Worm (Caenorhabditis elegans) whole organism, L2 larva: ENCODE data around the gene C56C10.6.

ENCODE experiments used
- C34F6.9 ChIP-seq: fragments of 150-350 bp; optimal IDR thresholded peaks from 2 replicates; lab custom pipeline; 2014; ENCODE audit warnings: missing biosample characterization, missing genetic modification characterization
- F13H6.1 ChIP-seq: sonication (generic microtip); optimal IDR thresholded peaks from 2 replicates; lab custom pipeline; 2016; ENCODE audit warnings: missing genetic modification characterization, missing compliant biosample characterization
- R02D3.7 ChIP-seq: fragments of 150-350 bp; optimal IDR thresholded peaks from 2 replicates; lab custom pipeline; 2014; ENCODE audit warnings: missing biosample characterization, missing genetic modification characterization
- Y55F3AM.14 ChIP-seq: fragments of 200-800 bp; sonication (Bioruptor generic); optimal IDR thresholded peaks from 2 replicates; lab custom pipeline; 2018; ENCODE audit warnings: mild to moderate bottlenecking, missing genetic modification characterization, missing compliant biosample characterization
- ZK546.5 ChIP-seq: sonication (generic microtip); optimal IDR thresholded peaks from 2 replicates; lab custom pipeline; 2017; ENCODE audit warnings: missing biosample characterization, missing genetic modification characterization
- ama-1 ChIP-seq: fragments of 150-350 bp; optimal IDR thresholded peaks from 2 replicates; lab custom pipeline; 2018; ENCODE audit warnings: inconsistent platforms
- blmp-1 ChIP-seq: sonication (generic microtip); optimal IDR thresholded peaks from 2 replicates; lab custom pipeline; 2017; ENCODE audit warnings: missing genetic modification characterization, mild to moderate bottlenecking, missing compliant biosample characterization, antibody characterized with exemption, moderate library complexity; ENCODE audit not compliant: insufficient read depth
- ceh-16 ChIP-seq: fragments of 150-350 bp; optimal IDR thresholded peaks from 2 replicates; lab custom pipeline; 2014; ENCODE audit warnings: missing biosample characterization, missing genetic modification characterization
- crh-2 ChIP-seq: sonication (generic microtip); optimal IDR thresholded peaks from 2 replicates; lab custom pipeline; 2017; ENCODE audit warnings: missing biosample characterization, missing genetic modification characterization
- egl-27 ChIP-seq: sonication (generic microtip); optimal IDR thresholded peaks from 3 replicates; lab custom pipeline; 2017; ENCODE audit warnings: missing biosample characterization, missing genetic modification reagents, missing genetic modification characterization
- elt-1 ChIP-seq: fragments of 150-350 bp; optimal IDR thresholded peaks from 2 replicates; lab custom pipeline; 2014; ENCODE audit warnings: missing biosample characterization, missing genetic modification characterization
- fos-1 ChIP-seq: fragments of 150-350 bp; optimal IDR thresholded peaks from 2 replicates; lab custom pipeline; 2014; ENCODE audit warnings: missing biosample characterization, missing genetic modification characterization
- gmeb-1 ChIP-seq: fragments of 150-350 bp; optimal IDR thresholded peaks from 2 replicates; lab custom pipeline; 2014; ENCODE audit warnings: missing biosample characterization, missing genetic modification characterization
- lin-13 ChIP-seq: fragments of 150-350 bp; optimal IDR thresholded peaks from 2 replicates; lab custom pipeline; 2014; ENCODE audit warnings: missing biosample characterization, missing genetic modification reagents, missing genetic modification characterization
- lsy-2 ChIP-seq, 2 experiments: fragments of 150-350 bp in 1 of 2; sonication (generic microtip) in 1 of 2; optimal IDR thresholded peaks; 2 replicates each; lab custom pipeline; 2014 to 2017; ENCODE audit warnings: missing biosample characterization in 2 of 2, missing genetic modification characterization in 2 of 2
- mab-5 ChIP-seq: fragments of 150-350 bp; optimal IDR thresholded peaks from 2 replicates; lab custom pipeline; 2014; ENCODE audit warnings: missing biosample characterization, missing genetic modification characterization
- mdl-1 ChIP-seq, 2 experiments: fragments of 150-350 bp in 1 of 2; sonication (generic microtip) in 1 of 2; optimal IDR thresholded peaks; 2 replicates each; lab custom pipeline; 2017; ENCODE audit warnings: missing biosample characterization in 2 of 2, missing genetic modification characterization in 2 of 2
- nhr-10 ChIP-seq: sonication (generic microtip); optimal IDR thresholded peaks from 2 replicates; lab custom pipeline; 2017; ENCODE audit warnings: missing biosample characterization, missing genetic modification characterization
- nhr-129 ChIP-seq: fragments of 150-350 bp; optimal IDR thresholded peaks from 2 replicates; lab custom pipeline; 2014; ENCODE audit warnings: missing biosample characterization, missing genetic modification characterization
- nhr-21 ChIP-seq: fragments of 150-350 bp; optimal IDR thresholded peaks from 2 replicates; lab custom pipeline; 2014; ENCODE audit warnings: missing biosample characterization, missing genetic modification characterization
- nhr-237 ChIP-seq: fragments of 150-350 bp; optimal IDR thresholded peaks from 2 replicates; lab custom pipeline; 2014; ENCODE audit warnings: missing biosample characterization, missing genetic modification characterization
- nhr-6 ChIP-seq: fragments of 150-350 bp; optimal IDR thresholded peaks from 2 replicates; lab custom pipeline; 2014; ENCODE audit warnings: missing biosample characterization, missing genetic modification characterization
- nhr-77 ChIP-seq: fragments of 150-350 bp; optimal IDR thresholded peaks from 2 replicates; lab custom pipeline; 2014; ENCODE audit warnings: missing biosample characterization, missing genetic modification characterization
- peb-1 ChIP-seq: fragments of 150-350 bp; optimal IDR thresholded peaks from 2 replicates; lab custom pipeline; 2014; ENCODE audit warnings: missing biosample characterization, missing genetic modification characterization
- sem-4 ChIP-seq: fragments of 150-350 bp; optimal IDR thresholded peaks from 2 replicates; lab custom pipeline; 2014; ENCODE audit warnings: missing biosample characterization, missing genetic modification reagents, missing genetic modification characterization
- skn-1 ChIP-seq: sonication (generic microtip); optimal IDR thresholded peaks from 2 replicates; lab custom pipeline; 2017; ENCODE audit warnings: missing biosample characterization, missing genetic modification characterization
- sma-3 ChIP-seq: sonication (generic microtip); optimal IDR thresholded peaks from 2 replicates; lab custom pipeline; 2016; ENCODE audit warnings: missing genetic modification reagents, missing genetic modification characterization, missing compliant biosample characterization
- sma-9 ChIP-seq, 2 experiments: fragments of 150-350 bp in 1 of 2; sonication (generic microtip) in 1 of 2; optimal IDR thresholded peaks; 2 replicates each; lab custom pipeline; 2014 to 2016; ENCODE audit warnings: missing genetic modification characterization in 2 of 2, mild to moderate bottlenecking in 1 of 2, missing biosample characterization in 1 of 2, missing compliant biosample characterization in 1 of 2, missing genetic modification reagents in 1 of 2, moderate library complexity in 1 of 2
- unc-39 ChIP-seq: fragments of 150-350 bp; optimal IDR thresholded peaks from 2 replicates; lab custom pipeline; 2014; ENCODE audit warnings: missing biosample characterization, missing genetic modification characterization
- unc-55 ChIP-seq: fragments of 150-350 bp; sonication (generic microtip); optimal IDR thresholded peaks from 3 replicates; lab custom pipeline; 2014; ENCODE audit warnings: missing biosample characterization, missing genetic modification reagents, missing genetic modification characterization
- unc-62 ChIP-seq: fragments of 150-350 bp; optimal IDR thresholded peaks from 2 replicates; lab custom pipeline; 2014; ENCODE audit warnings: missing biosample characterization, missing genetic modification reagents, missing genetic modification characterization
- ztf-11 ChIP-seq: sonication (generic microtip); optimal IDR thresholded peaks from 2 replicates; lab custom pipeline; 2017; ENCODE audit warnings: missing biosample characterization, missing genetic modification characterization
- ztf-4 ChIP-seq: fragments of 150-350 bp; optimal IDR thresholded peaks from 2 replicates; lab custom pipeline; 2014; ENCODE audit warnings: missing biosample characterization, missing genetic modification characterization

The C56C10.6 gene

DNA sequence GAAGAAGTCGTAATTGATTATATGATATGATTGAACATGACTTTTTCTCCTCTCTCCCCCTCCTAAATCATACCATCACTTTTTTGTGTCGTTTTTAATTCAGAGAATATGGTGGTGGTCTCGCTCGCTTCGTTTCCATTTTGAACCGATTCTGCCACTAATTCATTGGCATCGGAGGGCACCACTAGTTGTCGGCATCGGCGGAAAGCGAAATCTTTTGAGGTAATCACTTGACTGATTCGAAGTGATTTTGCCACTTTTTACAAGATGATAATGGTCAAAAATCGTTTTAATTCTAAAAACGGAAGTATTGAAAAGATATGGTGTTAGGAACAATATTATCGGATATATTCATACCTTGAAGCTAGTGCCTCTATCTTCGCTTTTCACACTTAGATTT lies 35.6 kb upstream of the C56C10.6 start, which contains the start of gene klf-3:
TSS of gene klf-3 (plus strand) at position 109 of the 400 bp plus-strand sequence.
- TF ChIP-seq nhr-237: no peak
- peak; percentile 1 for TF ChIP-seq blmp-1

DNA sequence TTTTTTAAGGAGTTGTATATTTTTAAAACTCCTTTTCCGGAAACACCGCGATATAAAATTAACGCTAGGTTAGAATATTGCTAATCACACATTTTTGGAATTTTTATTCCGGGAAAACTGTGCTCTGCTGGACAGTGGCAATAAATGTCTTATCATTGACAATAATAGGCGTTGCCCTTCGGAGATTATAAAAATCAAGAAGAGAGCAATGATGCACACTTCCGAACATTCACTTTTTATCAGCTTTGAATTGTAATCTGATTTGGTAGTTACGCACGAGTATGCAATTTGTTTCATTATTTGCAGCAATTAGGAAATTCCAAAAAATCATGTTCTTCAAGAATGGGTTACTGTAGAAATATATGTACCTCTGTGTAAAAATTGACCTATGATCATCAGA lies 35.0 kb upstream of the C56C10.6 start:
- TF ChIP-seq crh-2 (tag; lab: Kevin White, UChicago) (no peak), fos-1 (tag; lab: Kevin White, UChicago) (peak; percentile 85), sma-9 (GFP tag; optimal IDR thresholded peaks at IDR 0.05; lab: Kevin White, UChicago) (peak; percentile 38), sma-9 (tag; optimal IDR thresholded peaks at IDR 0.05; lab: Kevin White, UChicago) (no peak), egl-27 (tag; lab: Kevin White, UChicago) (no peak)

DNA sequence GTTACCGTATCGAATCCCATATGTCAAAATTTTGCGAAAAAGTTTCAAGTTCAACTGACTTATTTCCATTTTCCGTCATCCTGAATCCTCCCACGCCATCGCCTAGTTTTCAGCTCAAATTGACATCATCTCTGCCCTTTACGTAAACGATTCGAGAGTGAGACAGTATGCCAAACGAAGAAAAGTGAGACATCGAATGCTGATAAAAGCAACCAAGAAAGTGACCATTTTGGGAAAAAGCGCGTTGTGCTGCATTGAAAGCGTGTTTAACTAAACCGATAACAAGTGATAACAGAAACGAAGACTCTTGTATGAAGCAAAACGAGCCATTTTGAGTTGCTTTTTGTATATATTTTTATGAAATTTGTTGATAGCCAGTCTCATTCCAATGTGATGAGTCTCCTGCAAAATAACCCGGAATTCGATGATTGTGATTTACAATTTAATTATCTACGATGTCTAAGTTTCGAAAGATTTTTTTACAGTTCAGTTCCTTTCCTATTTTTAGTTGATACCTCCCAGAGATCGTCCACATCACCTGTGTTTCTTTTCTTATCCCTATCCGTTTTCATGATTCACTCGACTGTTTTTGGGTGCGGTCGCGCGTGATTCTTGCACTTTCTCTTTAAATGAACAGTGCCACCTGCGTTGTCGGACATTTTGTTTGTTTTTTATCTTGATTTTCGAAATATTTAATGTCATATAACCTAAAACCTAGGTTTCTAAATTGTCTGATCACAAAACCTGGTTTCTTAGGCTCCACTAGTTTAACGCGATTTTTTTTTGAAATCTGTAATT lies 34.3 kb upstream of the C56C10.6 start:
- TF ChIP-seq F13H6.1 (tag; lab: Kevin White, UChicago) (peak; percentile 67), ceh-16 (tag; lab: Kevin White, UChicago) (no peak), C34F6.9 (tag; lab: Kevin White, UChicago) (no peak), fos-1 (tag; lab: Kevin White, UChicago) (peak; percentile 92), sem-4 (tag; lab: Kevin White, UChicago) (no peak), crh-2 (tag; lab: Kevin White, UChicago) (peak; percentile 41), sma-9 (GFP tag; optimal IDR thresholded peaks at IDR 0.05; lab: Kevin White, UChicago) (peak; percentile 29), sma-9 (tag; optimal IDR thresholded peaks at IDR 0.05; lab: Kevin White, UChicago) (no peak), gmeb-1 (no peak), mdl-1 (tag; optimal IDR thresholded peaks at IDR 0.05; lab: Kevin White, UChicago) (no peak), unc-55 (GFP tag; lab: Kevin White, UChicago) (no peak), ZK546.5 (tag; lab: Kevin White, UChicago) (no peak), skn-1 (tag; lab: Kevin White, UChicago) (no peak), ztf-4 (tag; lab: Kevin White, UChicago) (no peak), nhr-237 (no peak), unc-62 (GFP tag; lab: Kevin White, UChicago) (no peak), R02D3.7 (tag; lab: Kevin White, UChicago) (no peak), elt-1 (tag; lab: Kevin White, UChicago) (no peak), nhr-10 (tag; lab: Kevin White, UChicago) (no peak), Y55F3AM.14 (GFP tag; lab: Kevin White, UChicago) (no peak), nhr-129 (tag; lab: Kevin White, UChicago) (peak; percentile 12), ama-1 (lab: Kevin White, UChicago) (no peak)

DNA sequence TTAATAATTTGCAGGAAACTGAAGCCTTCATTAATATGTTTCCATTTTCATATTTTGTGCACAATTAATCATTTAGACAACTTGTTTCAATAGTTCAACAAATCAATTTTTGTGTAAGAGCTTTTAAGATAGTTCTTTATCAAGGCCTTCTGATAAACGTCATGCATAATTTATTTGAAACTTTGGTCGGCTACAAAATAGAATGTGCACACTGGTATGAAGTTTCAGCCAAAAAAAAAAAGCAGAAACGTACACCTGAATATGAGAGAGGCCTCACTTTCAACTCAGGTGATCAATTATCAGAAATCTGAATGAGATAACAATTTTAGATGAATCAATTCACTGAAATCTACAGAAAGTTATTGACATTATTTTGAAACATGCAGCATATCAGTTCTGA lies 33.4 kb upstream of the C56C10.6 start:
- TF ChIP-seq ztf-11 (no peak), gmeb-1 (no peak), sem-4 (tag; lab: Kevin White, UChicago) (no peak), elt-1 (tag; lab: Kevin White, UChicago) (no peak), nhr-77 (tag; lab: Kevin White, UChicago) (no peak), fos-1 (tag; lab: Kevin White, UChicago) (peak; percentile 18)

DNA sequence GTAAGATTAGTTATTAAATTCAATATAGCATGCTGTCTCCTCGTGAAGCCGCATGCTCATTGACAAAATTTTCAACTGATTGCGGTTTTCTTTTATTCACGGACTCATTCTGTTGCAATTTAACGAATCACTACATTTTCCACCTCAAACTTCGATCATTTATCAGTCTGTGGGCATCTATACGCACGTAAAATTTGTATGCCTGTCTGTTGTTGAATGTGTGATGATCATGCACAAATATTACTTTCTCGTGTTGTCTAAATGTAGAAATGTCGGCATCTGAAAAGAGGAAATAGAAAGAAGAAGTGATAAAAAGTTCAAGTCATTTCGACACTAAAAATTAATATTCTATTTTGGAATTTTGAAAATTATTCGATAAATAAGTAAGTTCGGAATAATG lies 31.4 kb upstream of the C56C10.6 start:
- no peak for TF ChIP-seq nhr-77 (tag; lab: Kevin White, UChicago)
- TF ChIP-seq crh-2 (tag; lab: Kevin White, UChicago): peak; percentile 48
- peak; percentile 3 for TF ChIP-seq F13H6.1 (tag; lab: Kevin White, UChicago)
- peak; percentile 22 for TF ChIP-seq sma-9 (GFP tag; optimal IDR thresholded peaks at IDR 0.05; lab: Kevin White, UChicago)
- no peak for TF ChIP-seq sma-9 (tag; optimal IDR thresholded peaks at IDR 0.05; lab: Kevin White, UChicago)
- peak; percentile 87 for TF ChIP-seq fos-1 (tag; lab: Kevin White, UChicago)
- TF ChIP-seq ztf-4 (tag; lab: Kevin White, UChicago): no peak
- no peak for TF ChIP-seq lsy-2 (tag; optimal IDR thresholded peaks at IDR 0.05; lab: Kevin White, UChicago)

DNA sequence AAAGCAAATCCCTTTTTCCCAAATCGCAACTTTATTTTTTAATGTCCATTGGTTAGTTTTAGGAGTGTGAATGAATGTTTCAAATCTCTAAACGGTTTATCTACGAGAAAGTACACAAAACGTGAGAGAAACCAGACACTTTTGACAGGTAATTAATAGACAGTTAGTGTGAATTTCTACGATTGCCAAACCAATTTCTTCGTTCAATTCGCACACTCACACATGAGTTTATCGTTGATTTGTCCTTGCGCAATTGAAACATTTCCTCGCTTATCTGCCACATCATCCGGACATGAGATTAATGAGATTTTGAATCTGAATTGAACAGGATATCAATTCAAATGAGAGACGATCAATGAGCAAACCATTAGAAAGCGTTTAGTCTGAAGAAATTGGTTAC lies 29.1 kb upstream of the C56C10.6 start:
- TF ChIP-seq sma-3 (GFP tag; lab: Kevin White, UChicago) (no peak), unc-62 (GFP tag; lab: Kevin White, UChicago) (no peak), lin-13 (GFP tag; lab: Kevin White, UChicago) (no peak), ZK546.5 (tag; lab: Kevin White, UChicago) (no peak), sma-9 (GFP tag; optimal IDR thresholded peaks at IDR 0.05; lab: Kevin White, UChicago) (no peak), sma-9 (tag; optimal IDR thresholded peaks at IDR 0.05; lab: Kevin White, UChicago) (no peak), elt-1 (tag; lab: Kevin White, UChicago) (no peak), nhr-10 (tag; lab: Kevin White, UChicago) (no peak), C34F6.9 (tag; lab: Kevin White, UChicago) (no peak), fos-1 (tag; lab: Kevin White, UChicago) (no peak), nhr-21 (tag; lab: Kevin White, UChicago) (no peak), peb-1 (tag; lab: Kevin White, UChicago) (no peak), unc-39 (no peak), mab-5 (tag; lab: Kevin White, UChicago) (no peak), nhr-6 (tag; lab: Kevin White, UChicago) (no peak), ztf-11 (no peak), gmeb-1 (no peak)
- TF ChIP-seq, all 48 proteins: peak for 0
